Worm (Caenorhabditis elegans) whole organism, L3 larva: ENCODE data around the gene B0554.4.
A peak's percentile ranks its signal among the peaks of the same experiment; 100 is the strongest.

ENCODE experiments used
- R02D3.7 ChIP-seq: fragments of 150-350 bp; optimal IDR thresholded peaks from 2 replicates; lab custom pipeline; 2014; ENCODE audit warnings: missing biosample characterization, missing genetic modification characterization
- ZK546.5 ChIP-seq: sonication (generic microtip); optimal IDR thresholded peaks from 2 replicates; lab custom pipeline; 2017; ENCODE audit warnings: missing biosample characterization, missing genetic modification characterization
- aly-2 ChIP-seq: fragments of 150-350 bp; optimal IDR thresholded peaks from 2 replicates; lab custom pipeline; 2014; ENCODE audit warnings: missing biosample characterization, missing genetic modification characterization
- ama-1 ChIP-seq: fragments of 150-350 bp; optimal IDR thresholded peaks from 2 replicates; lab custom pipeline; 2018
- ceh-16 ChIP-seq: sonication (generic microtip); optimal IDR thresholded peaks from 2 replicates; lab custom pipeline; 2017; ENCODE audit warnings: missing biosample characterization, missing genetic modification characterization
- ceh-28 ChIP-seq: fragments of 150-350 bp; optimal IDR thresholded peaks from 2 replicates; lab custom pipeline; 2014; ENCODE audit warnings: missing biosample characterization, missing genetic modification reagents, missing genetic modification characterization
- ceh-82 ChIP-seq: fragments of 150-350 bp; optimal IDR thresholded peaks from 2 replicates; lab custom pipeline; 2014; ENCODE audit warnings: missing biosample characterization, missing genetic modification characterization
- daf-12 ChIP-seq: fragments of 150-350 bp; optimal IDR thresholded peaks from 2 replicates; lab custom pipeline; 2014; ENCODE audit warnings: missing biosample characterization, missing genetic modification reagents, missing genetic modification characterization
- egl-27 ChIP-seq: sonication (generic microtip); optimal IDR thresholded peaks from 4 replicates; lab custom pipeline; 2017; ENCODE audit warnings: missing biosample characterization, missing genetic modification reagents, missing genetic modification characterization
- egl-5 ChIP-seq: fragments of 150-350 bp; optimal IDR thresholded peaks from 2 replicates; lab custom pipeline; 2017; ENCODE audit warnings: missing biosample characterization, missing genetic modification reagents, missing genetic modification characterization, inconsistent platforms
- elt-1 ChIP-seq: fragments of 150-350 bp; optimal IDR thresholded peaks from 2 replicates; lab custom pipeline; 2014; ENCODE audit warnings: missing biosample characterization, missing genetic modification characterization
- elt-2 ChIP-seq: sonication (generic microtip); optimal IDR thresholded peaks from 2 replicates; lab custom pipeline; 2016; ENCODE audit warnings: missing genetic modification reagents, mild to moderate bottlenecking, missing genetic modification characterization, missing compliant biosample characterization
- elt-3 ChIP-seq, 3 experiments: fragments of 150-350 bp in 1 of 3; sonication (generic microtip) in 2 of 3; optimal IDR thresholded peaks; 2 replicates in 2 of 3; 4 replicates in 1 of 3; lab custom pipeline; 2014 to 2017; ENCODE audit warnings: missing biosample characterization in 3 of 3, missing genetic modification characterization in 3 of 3
- fkh-10 ChIP-seq: sonication (generic microtip); optimal IDR thresholded peaks from 2 replicates; lab custom pipeline; 2017; ENCODE audit warnings: missing biosample characterization, missing genetic modification reagents, missing genetic modification characterization
- fkh-2 ChIP-seq: fragments of 150-350 bp; optimal IDR thresholded peaks from 2 replicates; lab custom pipeline; 2014; ENCODE audit warnings: missing biosample characterization, missing genetic modification reagents, missing genetic modification characterization
- fos-1 ChIP-seq: fragments of 150-350 bp; optimal IDR thresholded peaks from 2 replicates; lab custom pipeline; 2014; ENCODE audit warnings: missing biosample characterization, missing genetic modification characterization
- hmg-11 ChIP-seq: sonication (generic microtip); optimal IDR thresholded peaks from 2 replicates; lab custom pipeline; 2016; ENCODE audit warnings: missing genetic modification characterization, missing compliant biosample characterization
- jun-1 ChIP-seq: fragments of 150-350 bp; optimal IDR thresholded peaks from 2 replicates; lab custom pipeline; 2014; ENCODE audit warnings: missing biosample characterization, missing genetic modification reagents, missing genetic modification characterization
- lin-39 ChIP-seq: fragments of 150-350 bp; optimal IDR thresholded peaks from 2 replicates; lab custom pipeline; 2018; ENCODE audit warnings: missing biosample characterization, missing genetic modification reagents, missing genetic modification characterization
- lsy-12 ChIP-seq: sonication (generic microtip); optimal IDR thresholded peaks from 2 replicates; lab custom pipeline; 2016; ENCODE audit warnings: mild to moderate bottlenecking, missing genetic modification characterization, missing compliant biosample characterization
- mdl-1 ChIP-seq: fragments of 150-350 bp; optimal IDR thresholded peaks from 2 replicates; lab custom pipeline; 2014; ENCODE audit warnings: missing biosample characterization, missing genetic modification characterization
- nfya-1 ChIP-seq: sonication (generic microtip); optimal IDR thresholded peaks from 2 replicates; lab custom pipeline; 2017; ENCODE audit warnings: missing genetic modification characterization, mild to moderate bottlenecking, missing compliant biosample characterization, antibody characterized with exemption, moderate library complexity; ENCODE audit not compliant: insufficient read depth
- nhr-11 ChIP-seq: fragments of 150-350 bp; optimal IDR thresholded peaks from 2 replicates; lab custom pipeline; 2014; ENCODE audit warnings: missing biosample characterization, missing genetic modification characterization
- nhr-12 ChIP-seq: fragments of 150-350 bp; optimal IDR thresholded peaks from 2 replicates; lab custom pipeline; 2014; ENCODE audit warnings: missing biosample characterization, missing genetic modification characterization
- nhr-23 ChIP-seq: fragments of 150-350 bp; optimal IDR thresholded peaks from 2 replicates; lab custom pipeline; 2014; ENCODE audit warnings: missing biosample characterization, missing genetic modification reagents, missing genetic modification characterization
- nhr-237 ChIP-seq: fragments of 150-350 bp; optimal IDR thresholded peaks from 2 replicates; lab custom pipeline; 2014; ENCODE audit warnings: missing biosample characterization, missing genetic modification characterization
- nhr-25 ChIP-seq: sonication (generic microtip); optimal IDR thresholded peaks from 2 replicates; lab custom pipeline; 2017; ENCODE audit warnings: missing biosample characterization, missing genetic modification characterization
- nhr-28 ChIP-seq: fragments of 150-350 bp; optimal IDR thresholded peaks from 2 replicates; lab custom pipeline; 2014; ENCODE audit warnings: missing biosample characterization, missing genetic modification characterization
- nhr-43 ChIP-seq: sonication (generic microtip); optimal IDR thresholded peaks from 2 replicates; lab custom pipeline; 2016; ENCODE audit warnings: mild to moderate bottlenecking, missing genetic modification characterization, missing compliant biosample characterization; ENCODE audit not compliant: poor library complexity, severe bottlenecking
- nhr-67 ChIP-seq: fragments of 150-350 bp; optimal IDR thresholded peaks from 2 replicates; lab custom pipeline; 2014; ENCODE audit warnings: missing biosample characterization, missing genetic modification characterization
- nhr-76 ChIP-seq: fragments of 150-350 bp; sonication (generic microtip); optimal IDR thresholded peaks from 5 replicates; lab custom pipeline; 2014; ENCODE audit warnings: missing biosample characterization, missing genetic modification characterization
- nhr-77 ChIP-seq: fragments of 150-350 bp; optimal IDR thresholded peaks from 2 replicates; lab custom pipeline; 2014; ENCODE audit warnings: missing biosample characterization, missing genetic modification characterization
- pha-4 ChIP-seq: fragments of 150-350 bp; optimal IDR thresholded peaks from 2 replicates; lab custom pipeline; 2014; ENCODE audit warnings: missing biosample characterization, missing genetic modification reagents, missing genetic modification characterization
- pqm-1 ChIP-seq: fragments of 150-350 bp; optimal IDR thresholded peaks from 2 replicates; lab custom pipeline; 2017; ENCODE audit warnings: missing biosample characterization, missing genetic modification characterization, inconsistent platforms
- sea-2 ChIP-seq: fragments of 150-350 bp; sonication (generic microtip); optimal IDR thresholded peaks from 4 replicates; lab custom pipeline; 2014; ENCODE audit warnings: missing biosample characterization, missing genetic modification reagents, missing genetic modification characterization
- skn-1 ChIP-seq: fragments of 150-350 bp; optimal IDR thresholded peaks from 2 replicates; lab custom pipeline; 2014; ENCODE audit warnings: missing biosample characterization, missing genetic modification characterization
- snpc-4 ChIP-seq: fragments of 150-350 bp; optimal IDR thresholded peaks from 2 replicates; lab custom pipeline; 2014; ENCODE audit warnings: missing biosample characterization, missing genetic modification characterization
- tbx-2 ChIP-seq: sonication (generic microtip); optimal IDR thresholded peaks from 2 replicates; lab custom pipeline; 2016; ENCODE audit warnings: mild to moderate bottlenecking, missing genetic modification characterization, missing compliant biosample characterization
- unc-39 ChIP-seq: sonication (generic microtip); optimal IDR thresholded peaks from 4 replicates; lab custom pipeline; 2017; ENCODE audit warnings: missing biosample characterization, missing genetic modification characterization
- unc-62 ChIP-seq: fragments of 150-350 bp; sonication (generic microtip); optimal IDR thresholded peaks from 4 replicates; lab custom pipeline; 2014; ENCODE audit warnings: missing biosample characterization, missing genetic modification reagents, missing genetic modification characterization
- ztf-11 ChIP-seq: fragments of 150-350 bp; optimal IDR thresholded peaks from 2 replicates; lab custom pipeline; 2014; ENCODE audit warnings: missing biosample characterization, missing genetic modification characterization

B0554.4 gene

DNA sequence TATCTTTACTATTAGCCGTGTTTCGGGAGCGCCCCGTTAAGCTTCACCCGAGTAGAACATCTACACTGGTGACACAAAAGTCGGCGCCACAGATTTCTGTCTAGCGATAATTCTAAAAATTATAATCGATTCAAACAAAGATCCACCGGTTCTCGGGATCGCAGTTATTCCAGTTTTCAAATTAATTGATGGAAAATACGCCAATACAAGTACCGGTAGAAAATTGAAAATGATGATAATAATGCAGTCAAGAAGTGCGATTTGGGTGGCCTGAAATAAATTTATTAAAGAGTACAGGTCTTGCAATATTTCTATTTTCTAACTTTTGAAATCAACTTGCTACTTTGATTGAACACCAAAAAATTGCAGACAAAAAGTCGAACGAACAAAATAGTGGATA lies 38.6 kb downstream of the B0554.4 start:
- TF ChIP-seq R02D3.7 (tag; lab: Kevin White, UChicago) = no peak
- no peak for TF ChIP-seq egl-27 (tag; lab: Kevin White, UChicago)
- no peak for TF ChIP-seq unc-39 (tag; lab: Kevin White, UChicago)
- no peak for TF ChIP-seq nhr-11 (tag; lab: Kevin White, UChicago)
- TF ChIP-seq snpc-4 (tag; lab: Kevin White, UChicago) = no peak
- no peak for TF ChIP-seq egl-5 (tag; lab: Kevin White, UChicago)
- no peak for TF ChIP-seq pha-4
- TF ChIP-seq nhr-25 (tag; lab: Kevin White, UChicago) = no peak
- TF ChIP-seq nhr-67 (tag; lab: Kevin White, UChicago) = no peak
- no peak for TF ChIP-seq unc-62 (GFP tag; lab: Kevin White, UChicago)
- TF ChIP-seq ZK546.5 (tag; lab: Kevin White, UChicago) = no peak
- TF ChIP-seq skn-1 (tag; lab: Kevin White, UChicago) = no peak
- no peak for TF ChIP-seq ceh-16
- no peak for TF ChIP-seq hmg-11 (tag; lab: Kevin White, UChicago)
- no peak for TF ChIP-seq lsy-12 (tag; lab: Kevin White, UChicago)

DNA sequence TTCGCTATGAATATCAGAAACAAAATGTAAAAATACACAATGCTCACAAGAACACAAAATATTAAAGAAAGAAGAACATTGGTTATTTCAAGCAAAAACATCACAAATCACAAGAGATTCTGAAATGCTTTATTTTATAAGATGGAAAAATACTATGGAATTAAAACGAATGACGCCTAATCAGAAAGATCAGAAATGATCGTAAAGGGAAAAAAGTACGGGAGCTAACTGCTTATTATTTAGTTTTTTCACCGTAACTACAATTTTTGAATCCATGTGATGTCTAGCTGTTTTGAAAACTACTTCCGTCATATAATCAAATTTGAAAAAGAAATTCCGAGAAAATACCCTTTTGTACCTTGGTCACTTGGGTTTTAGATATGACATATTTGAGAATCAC lies 39.5 kb downstream of the B0554.4 start, which contains the start of gene srbc-57:
Gene srbc-57 (minus strand): TSS at position 101 of the 400 bp plus-strand sequence.
- TF ChIP-seq nhr-77 (tag; lab: Kevin White, UChicago) = no peak
- TF ChIP-seq, all 47 proteins: peak for 0

DNA sequence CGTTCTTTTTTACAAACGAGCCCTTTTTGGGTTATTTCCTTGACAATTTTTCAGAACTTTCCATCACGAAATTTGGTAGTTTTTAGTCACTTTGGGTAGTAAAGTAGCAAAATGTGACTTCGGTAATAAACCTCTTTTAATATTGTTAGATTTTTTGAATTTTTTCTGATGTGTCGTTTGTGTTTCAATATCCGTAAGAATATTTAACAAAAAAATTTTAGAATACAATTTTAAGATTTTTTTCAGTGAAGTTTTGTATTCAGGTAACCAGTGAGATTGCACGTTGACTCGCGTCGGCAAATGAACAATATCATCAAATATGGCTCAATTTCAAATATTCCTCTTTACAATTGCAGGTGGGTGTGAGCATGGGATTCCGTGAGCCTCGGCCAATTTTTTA lies 43.6 kb downstream of the B0554.4 start, which contains the start of gene srt-31:
Gene srt-31 (plus strand): TSS at position 301 of the 400 bp plus-strand sequence.
- TF ChIP-seq fos-1 (no peak), egl-5 (tag; lab: Kevin White, UChicago) (no peak), ceh-28 (tag; lab: Kevin White, UChicago) (no peak), hmg-11 (tag; lab: Kevin White, UChicago) (no peak), ama-1 (lab: Kevin White, UChicago) (no peak), nhr-11 (tag; lab: Kevin White, UChicago) (no peak), daf-12 (no peak), jun-1 (tag; lab: Kevin White, UChicago) (no peak), sea-2 (GFP tag; lab: Kevin White, UChicago) (no peak), fkh-2 (tag; lab: Kevin White, UChicago) (no peak), snpc-4 (tag; lab: Kevin White, UChicago) (no peak)

DNA sequence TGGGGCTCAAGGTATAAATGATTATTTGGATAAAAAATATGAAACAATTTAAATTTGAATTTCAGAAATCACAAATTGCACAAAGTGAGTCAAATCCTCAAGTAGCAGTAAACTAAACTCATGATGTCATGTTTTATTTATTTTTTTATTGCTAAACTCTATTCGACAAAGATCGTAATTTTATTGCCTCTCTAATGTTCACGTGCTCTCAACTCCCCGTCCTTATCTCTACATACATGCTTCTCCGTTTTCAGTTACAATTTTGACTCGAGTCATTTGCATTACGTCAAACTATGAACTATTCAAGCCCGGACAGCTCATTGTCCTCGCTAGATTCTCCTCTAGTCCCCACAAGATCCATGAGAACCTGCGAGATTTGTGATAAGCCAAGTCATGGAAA lies 45.6 kb downstream of the B0554.4 start, which contains the start of gene nhr-99:
Gene nhr-99 (plus strand): TSS at position 263 of the 400 bp plus-strand sequence.
- TF ChIP-seq ztf-11 (tag; lab: Kevin White, UChicago) (no peak), aly-2 (no peak), egl-27 (tag; lab: Kevin White, UChicago) (no peak), nhr-76 (tag; lab: Kevin White, UChicago) (no peak), nhr-25 (tag; lab: Kevin White, UChicago) (no peak), lin-39 (tag; lab: Kevin White, UChicago) (no peak), pqm-1 (tag; lab: Kevin White, UChicago) (peak; percentile 85), jun-1 (tag; lab: Kevin White, UChicago) (peak; percentile 62), hmg-11 (tag; lab: Kevin White, UChicago) (no peak), elt-2 (peak; percentile 73), lsy-12 (tag; lab: Kevin White, UChicago) (no peak), pha-4 (peak; percentile 38), fkh-10 (GFP tag; lab: Kevin White, UChicago) (no peak), ceh-16 (no peak), nhr-28 (tag; lab: Kevin White, UChicago) (no peak)

ce11 chrV:477664-478212 lies 48.8 kb downstream of the B0554.4 start, which contains the start of gene nhr-55:
TSS of gene nhr-55 (plus strand) at chrV:478162.
- no peak for TF ChIP-seq fkh-2 (tag; lab: Kevin White, UChicago)
- TF ChIP-seq egl-5 (tag; lab: Kevin White, UChicago) = no peak
- TF ChIP-seq unc-62 (GFP tag; lab: Kevin White, UChicago) = no peak
- no peak for TF ChIP-seq ztf-11 (tag; lab: Kevin White, UChicago)
- TF ChIP-seq nhr-12 = no peak
- no peak for TF ChIP-seq fos-1
- no peak for TF ChIP-seq hmg-11 (tag; lab: Kevin White, UChicago)
- no peak for TF ChIP-seq ceh-82 (tag; lab: Kevin White, UChicago)
- TF ChIP-seq nfya-1 (tag; lab: Kevin White, UChicago) = no peak
- peak; percentile 82 for TF ChIP-seq elt-2
- no peak for TF ChIP-seq nhr-77 (tag; lab: Kevin White, UChicago)
- peak; percentile 70 for TF ChIP-seq pha-4
- no peak for TF ChIP-seq nhr-76 (tag; lab: Kevin White, UChicago)
- TF ChIP-seq daf-12 = no peak
- no peak for TF ChIP-seq nhr-67 (tag; lab: Kevin White, UChicago)
- TF ChIP-seq elt-3 (tag; optimal IDR thresholded peaks at IDR 0.05; lab: Kevin White, UChicago) = no peak
- TF ChIP-seq nhr-237 (tag; lab: Kevin White, UChicago) = no peak
- no peak for TF ChIP-seq elt-1 (tag; lab: Kevin White, UChicago)
- no peak for TF ChIP-seq snpc-4 (tag; lab: Kevin White, UChicago)
- TF ChIP-seq skn-1 (tag; lab: Kevin White, UChicago) = no peak
- no peak for TF ChIP-seq egl-27 (tag; lab: Kevin White, UChicago)
- no peak for TF ChIP-seq mdl-1
- no peak for TF ChIP-seq tbx-2 (tag; lab: Kevin White, UChicago)
- TF ChIP-seq nhr-23 = no peak
- no peak for TF ChIP-seq nhr-43
- no peak for TF ChIP-seq lin-39 (tag; lab: Kevin White, UChicago)
